Fruit fly (Drosophila melanogaster) whole organism, wandering third instar larva: ENCODE measurements around the gene PGRP-LC.
A peak's percentile ranks its signal among the peaks of the same experiment; 100 is the strongest.

Experiments used
- CG32264 ChIP-seq: fragments of 200-800 bp; sonication (Bioruptor generic); optimal IDR thresholded peaks from 2 replicates; lab custom pipeline; 2016; ENCODE audit warnings: missing biosample characterization, missing genetic modification characterization
- CG9705 ChIP-seq: fragments of 200-800 bp; sonication (Bioruptor generic); optimal IDR thresholded peaks from 2 replicates; lab custom pipeline; 2018; ENCODE audit warnings: missing biosample characterization, mild to moderate bottlenecking, missing genetic modification characterization
- CrebA ChIP-seq: fragments of 200-800 bp; sonication (Bioruptor generic); optimal IDR thresholded peaks from 2 replicates; lab custom pipeline; 2016; ENCODE audit warnings: missing biosample characterization, mild to moderate bottlenecking, missing genetic modification characterization, borderline replicate concordance
- Dfd ChIP-seq: fragments of >200 bp; optimal IDR thresholded peaks from 2 replicates; lab custom pipeline; 2017; ENCODE audit warnings: missing biosample characterization, missing genetic modification characterization
- GATAd ChIP-seq: sonication (Bioruptor generic); optimal IDR thresholded peaks from 2 replicates; lab custom pipeline; 2016; ENCODE audit warnings: missing biosample characterization, missing genetic modification characterization
- HLH106 ChIP-seq: fragments of 200-800 bp; optimal IDR thresholded peaks from 3 replicates; lab custom pipeline; 2019; ENCODE audit warnings: missing biosample characterization, mild to moderate bottlenecking, missing genetic modification characterization, moderate library complexity
- Hnf4 ChIP-seq: fragments of 200-800 bp; sonication (Bioruptor generic); optimal IDR thresholded peaks from 2 replicates; lab custom pipeline; 2016; ENCODE audit warnings: missing biosample characterization, mild to moderate bottlenecking, missing genetic modification characterization
- Hr78 ChIP-seq: fragments of >200 bp; optimal IDR thresholded peaks from 2 replicates; lab custom pipeline; 2017; ENCODE audit warnings: missing biosample characterization, missing genetic modification characterization
- Hr83 ChIP-seq: fragments of 200-300 bp; sonication (Bioruptor generic); optimal IDR thresholded peaks from 2 replicates; lab custom pipeline; 2016; ENCODE audit warnings: missing biosample characterization, mild to moderate bottlenecking, missing genetic modification characterization, moderate library complexity; ENCODE audit not compliant: poor library complexity, severe bottlenecking
- Jra ChIP-seq: sonication (Bioruptor generic); optimal IDR thresholded peaks from 2 replicates; lab custom pipeline; 2016; ENCODE audit warnings: missing biosample characterization, missing genetic modification characterization
- Mio ChIP-seq: sonication (Bioruptor generic); optimal IDR thresholded peaks from 2 replicates; lab custom pipeline; 2016; ENCODE audit warnings: missing biosample characterization, missing genetic modification characterization
- N ChIP-seq: fragments of >200 bp; optimal IDR thresholded peaks from 2 replicates; lab custom pipeline; 2018; ENCODE audit warnings: missing biosample characterization, missing external identifiers, missing genetic modification characterization
- OdsH ChIP-seq: fragments of 200-800 bp; sonication (Bioruptor generic); optimal IDR thresholded peaks from 2 replicates; lab custom pipeline; 2016; ENCODE audit warnings: missing biosample characterization, mild to moderate bottlenecking, missing genetic modification characterization
- Rel ChIP-seq, 2 experiments: fragments of 200-800 bp; sonication (Bioruptor generic) in 1 of 2; optimal IDR thresholded peaks; 2 replicates in 1 of 2; 3 replicates in 1 of 2; lab custom pipeline; 2016 to 2019; ENCODE audit warnings: mild to moderate bottlenecking in 2 of 2, missing biosample characterization in 2 of 2, missing genetic modification characterization in 2 of 2, moderate library complexity in 1 of 2
- Sp1 ChIP-seq: fragments of 200-800 bp; sonication (Bioruptor generic); optimal IDR thresholded peaks from 3 replicates; lab custom pipeline; 2019; ENCODE audit warnings: missing biosample characterization, mild to moderate bottlenecking, missing genetic modification characterization, moderate library complexity
- Vsx2 ChIP-seq: fragments of 200-300, 225-300 bp; sonication (Bioruptor generic); optimal IDR thresholded peaks from 2 replicates; lab custom pipeline; 2018; ENCODE audit warnings: missing biosample characterization, missing genetic modification characterization; ENCODE audit not compliant: partially characterized antibody
- br ChIP-seq: fragments of 200-800 bp; sonication (Bioruptor generic); optimal IDR thresholded peaks from 2 replicates; lab custom pipeline; 2016; ENCODE audit warnings: missing biosample characterization, missing genetic modification characterization
- brk ChIP-seq: fragments of 200-800 bp; sonication (Bioruptor generic); optimal IDR thresholded peaks from 2 replicates; lab custom pipeline; 2016; ENCODE audit warnings: missing biosample characterization, mild to moderate bottlenecking, missing genetic modification characterization
- ey ChIP-seq: fragments of 200-800 bp; sonication (Bioruptor generic); optimal IDR thresholded peaks from 2 replicates; lab custom pipeline; 2016; ENCODE audit warnings: missing biosample characterization, missing genetic modification characterization
- foxo ChIP-seq, 2 experiments: fragments of 200-800 bp; sonication (Bioruptor generic); optimal IDR thresholded peaks; 2 replicates in 1 of 2; 3 replicates in 1 of 2; lab custom pipeline; 2016 to 2017; ENCODE audit warnings: missing biosample characterization in 2 of 2, missing genetic modification characterization in 2 of 2
- fru ChIP-seq: fragments of 200-800 bp; sonication (Bioruptor generic); optimal IDR thresholded peaks from 3 replicates; lab custom pipeline; 2016; ENCODE audit warnings: missing biosample characterization, mild to moderate bottlenecking, missing genetic modification characterization
- h ChIP-seq: fragments of 200-800 bp; sonication (Bioruptor generic); optimal IDR thresholded peaks from 3 replicates; lab custom pipeline; 2016; ENCODE audit warnings: missing biosample characterization, mild to moderate bottlenecking, missing genetic modification characterization
- psq ChIP-seq: fragments of 200-800 bp; sonication (Bioruptor generic); optimal IDR thresholded peaks from 3 replicates; lab custom pipeline; 2017; ENCODE audit warnings: missing biosample characterization, mild to moderate bottlenecking, missing genetic modification characterization, moderate library complexity
- rgr ChIP-seq: fragments of 200-800 bp; sonication (Bioruptor generic); optimal IDR thresholded peaks from 3 replicates; lab custom pipeline; 2016; ENCODE audit warnings: missing biosample characterization, mild to moderate bottlenecking, missing genetic modification characterization
- tai ChIP-seq: sonication (Bioruptor generic); optimal IDR thresholded peaks from 2 replicates; lab custom pipeline; 2016; ENCODE audit warnings: missing biosample characterization, missing genetic modification characterization
- woc ChIP-seq: sonication (Bioruptor generic); optimal IDR thresholded peaks from 2 replicates; lab custom pipeline; 2016; ENCODE audit warnings: missing biosample characterization, mild to moderate bottlenecking, missing genetic modification characterization

The PGRP-LC gene

dm6 chr3L:9391340-9391980 lies 52.9 kb downstream of the PGRP-LC start:
- no peak for TF ChIP-seq fru (GFP tag; lab: Kevin White, UChicago)
- TF ChIP-seq CrebA (GFP tag; lab: Kevin White, UChicago), result no peak
- TF ChIP-seq Rel (GFP tag; optimal IDR thresholded peaks at IDR 0.05; lab: Kevin White, UChicago), result no peak
- TF ChIP-seq Rel (tag; optimal IDR thresholded peaks at IDR 0.05; lab: Kevin White, UChicago), result peak; percentile 87

- TF ChIP-seq Rel (GFP tag; optimal IDR thresholded peaks at IDR 0.05; lab: Kevin White, UChicago), result no peak
- TF ChIP-seq Rel (tag; optimal IDR thresholded peaks at IDR 0.05; lab: Kevin White, UChicago), result peak; percentile 98
- TF ChIP-seq Vsx2 (GFP tag; lab: Kevin White, UChicago), result no peak
- no peak for TF ChIP-seq Mio (GFP tag; lab: Kevin White, UChicago)
Observed at dm6 chr3L:9396038-9396437, 57.4 kb downstream of the PGRP-LC start.

dm6 chr3L:9396704-9397103 lies 58.1 kb downstream of the PGRP-LC start:
- TF ChIP-seq psq (GFP tag; lab: Kevin White, UChicago), result peak; percentile 76
- TF ChIP-seq CG9705 (GFP tag; lab: Kevin White, UChicago), result no peak
- TF ChIP-seq Dfd (GFP tag; lab: Kevin White, UChicago), result peak; percentile 8

dm6 chr3L:9397156-9397555 lies 58.5 kb downstream of the PGRP-LC start:
- TF ChIP-seq CG9705 (GFP tag; lab: Kevin White, UChicago), result no peak
- no peak for TF ChIP-seq woc (GFP tag; lab: Kevin White, UChicago)
- TF ChIP-seq CG32264 (GFP tag; lab: Kevin White, UChicago), result peak; percentile 46
- peak; percentile 38 for TF ChIP-seq Jra (GFP tag; lab: Kevin White, UChicago)
- peak; percentile 19 for TF ChIP-seq Rel (GFP tag; optimal IDR thresholded peaks at IDR 0.05; lab: Kevin White, UChicago)
- TF ChIP-seq Rel (tag; optimal IDR thresholded peaks at IDR 0.05; lab: Kevin White, UChicago), result peak; percentile 84
- TF ChIP-seq tai, result peak; percentile 69
- peak; percentile 38 for TF ChIP-seq Sp1
- TF ChIP-seq OdsH (GFP tag; lab: Kevin White, UChicago), result peak; percentile 55
- no peak for TF ChIP-seq Mio (GFP tag; lab: Kevin White, UChicago)
- no peak for TF ChIP-seq Hr78 (GFP tag; lab: Kevin White, UChicago)
- TF ChIP-seq br, result peak; percentile 43
- TF ChIP-seq N (GFP tag; lab: Kevin White, UChicago), result no peak
- TF ChIP-seq brk, result peak; percentile 23
- TF ChIP-seq foxo (GFP tag; optimal IDR thresholded peaks at IDR 0.05; lab: Kevin White, UChicago), result peak in 1 of 2 experiments; percentile 51
- TF ChIP-seq Hnf4 (GFP tag; lab: Kevin White, UChicago), result peak; percentile 40
- peak; percentile 8 for TF ChIP-seq GATAd (GFP tag; lab: Kevin White, UChicago)
- TF ChIP-seq fru (GFP tag; lab: Kevin White, UChicago), result peak; percentile 20
- TF ChIP-seq HLH106, result peak; percentile 11
- peak; percentile 20 for TF ChIP-seq ey (GFP tag; lab: Kevin White, UChicago)
- peak; percentile 75 for TF ChIP-seq h (GFP tag; lab: Kevin White, UChicago)
- no peak for TF ChIP-seq Vsx2 (GFP tag; lab: Kevin White, UChicago)
- TF ChIP-seq Hr83 (GFP tag; lab: Kevin White, UChicago), result peak; percentile 97
- peak; percentile 68 for TF ChIP-seq rgr (GFP tag; lab: Kevin White, UChicago)
- TF ChIP-seq, all 38 proteins: peak for 17
